Worm (Caenorhabditis elegans) whole organism, L3 larva: ENCODE results near the gene clh-1.

Source experiments
- aly-2 ChIP-seq: fragments of 150-350 bp; optimal IDR thresholded peaks from 2 replicates; lab custom pipeline; 2014; ENCODE audit warnings: missing biosample characterization, missing genetic modification characterization
- egl-27 ChIP-seq: sonication (generic microtip); optimal IDR thresholded peaks from 4 replicates; lab custom pipeline; 2017; ENCODE audit warnings: missing biosample characterization, missing genetic modification reagents, missing genetic modification characterization
- nfya-1 ChIP-seq: sonication (generic microtip); optimal IDR thresholded peaks from 2 replicates; lab custom pipeline; 2017; ENCODE audit warnings: missing genetic modification characterization, mild to moderate bottlenecking, missing compliant biosample characterization, antibody characterized with exemption, moderate library complexity; ENCODE audit not compliant: insufficient read depth
- nhr-28 ChIP-seq: fragments of 150-350 bp; optimal IDR thresholded peaks from 2 replicates; lab custom pipeline; 2014; ENCODE audit warnings: missing biosample characterization, missing genetic modification characterization
- snpc-4 ChIP-seq: fragments of 150-350 bp; optimal IDR thresholded peaks from 2 replicates; lab custom pipeline; 2014; ENCODE audit warnings: missing biosample characterization, missing genetic modification characterization
- ztf-11 ChIP-seq: fragments of 150-350 bp; optimal IDR thresholded peaks from 2 replicates; lab custom pipeline; 2014; ENCODE audit warnings: missing biosample characterization, missing genetic modification characterization

DNA sequence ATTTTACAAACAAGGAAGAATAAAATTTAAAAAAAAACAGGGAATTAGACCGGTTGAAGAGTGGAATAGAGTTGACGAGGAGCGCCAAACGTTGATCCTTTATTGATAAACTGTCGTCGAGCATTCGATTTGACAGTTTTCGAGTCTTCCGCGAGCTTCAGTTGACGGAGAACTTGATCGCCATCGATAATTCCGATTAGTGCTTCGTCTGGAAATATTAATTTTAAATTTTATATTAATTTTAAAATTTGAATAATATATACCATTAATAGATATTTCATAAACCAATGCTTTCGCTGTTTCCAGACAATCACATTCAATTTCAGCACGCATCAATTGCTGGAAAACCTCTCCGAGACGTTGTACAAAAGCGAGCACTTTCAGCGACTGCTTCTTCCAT is 9.4 kb upstream of the clh-1 start, which contains the start of gene K12D12.4:
- TF ChIP-seq egl-27 (tag; lab: Kevin White, UChicago) (no peak), ztf-11 (tag; lab: Kevin White, UChicago) (no peak), snpc-4 (tag; lab: Kevin White, UChicago) (no peak), nhr-28 (tag; lab: Kevin White, UChicago) (no peak), aly-2 (tag; lab: Kevin White, UChicago) (no peak), nfya-1 (tag; lab: Kevin White, UChicago) (no peak)
